Worm (Caenorhabditis elegans) whole organism, young adult: ENCODE results near the gene casy-1.

ENCODE experiments used
- C17E4.6 ChIP-seq: fragments of 200-800 bp; sonication (Bioruptor generic); IDR thresholded peaks from 2 replicates; pipeline ENCODE4 v1.3.6; 2022; ENCODE audit warnings: missing genetic modification reagents, missing genetic modification characterization, missing compliant biosample characterization
- D2030.7 ChIP-seq: fragments of 200-800 bp; sonication (Bioruptor generic); IDR thresholded peaks from 2 replicates; pipeline ENCODE4 v1.3.6; 2022; ENCODE audit warnings: missing genetic modification reagents, missing genetic modification characterization, missing compliant biosample characterization
- F57C9.4 ChIP-seq: sonication (generic microtip); optimal IDR thresholded peaks from 2 replicates; lab custom pipeline; 2017; ENCODE audit warnings: mild to moderate bottlenecking, missing genetic modification characterization, missing compliant biosample characterization
- T07F8.4 ChIP-seq: sonication (generic microtip); optimal IDR thresholded peaks from 2 replicates; lab custom pipeline; 2016; ENCODE audit warnings: mild to moderate bottlenecking, missing genetic modification characterization, moderate library complexity, missing compliant biosample characterization
- Y79H2A.3 ChIP-seq: fragments of 200-800 bp; sonication (Bioruptor generic); conservative IDR thresholded peaks from 2 replicates; pipeline ENCODE4 v1.3.6; 2022; ENCODE audit warnings: missing genetic modification reagents, missing genetic modification characterization, missing compliant biosample characterization
- bed-1 ChIP-seq: fragments of 200-800 bp; sonication (Bioruptor generic); IDR thresholded peaks from 2 replicates; pipeline ENCODE4 v1.3.6; 2022; ENCODE audit warnings: missing genetic modification reagents, missing genetic modification characterization, missing compliant biosample characterization
- cebp-1 ChIP-seq, 2 experiments: fragments of 200-800 bp in 1 of 2; sonication (Bioruptor generic) in 1 of 2; sonication (generic microtip) in 1 of 2; IDR thresholded peaks in 1 of 2; optimal IDR thresholded peaks in 1 of 2; 2 replicates each; pipeline versions ENCODE4 v1.3.6 to Lab custom; 2017 to 2022; ENCODE audit warnings: missing compliant biosample characterization in 2 of 2, missing genetic modification characterization in 2 of 2, mild to moderate bottlenecking in 1 of 2, missing genetic modification reagents in 1 of 2, moderate library complexity in 1 of 2
- dox-1 ChIP-seq: fragments of 200-800 bp; sonication (Bioruptor generic); IDR thresholded peaks from 2 replicates; pipeline ENCODE4 v1.3.6; 2022; ENCODE audit warnings: missing genetic modification reagents, missing genetic modification characterization, missing compliant biosample characterization
- dpff-1 ChIP-seq: sonication (generic microtip); optimal IDR thresholded peaks from 2 replicates; lab custom pipeline; 2017; ENCODE audit warnings: mild to moderate bottlenecking, missing genetic modification characterization, missing compliant biosample characterization
- egrh-3 ChIP-seq: fragments of 200-800 bp; sonication (Bioruptor generic); IDR thresholded peaks from 2 replicates; pipeline ENCODE4 v1.3.6; 2022; ENCODE audit warnings: missing genetic modification reagents, missing genetic modification characterization, missing compliant biosample characterization
- hmg-1.2 ChIP-seq: fragments of 200-800 bp; sonication (Bioruptor generic); IDR thresholded peaks from 2 replicates; pipeline ENCODE4 v1.3.6; 2022; ENCODE audit warnings: missing genetic modification reagents, missing genetic modification characterization, missing compliant biosample characterization
- hmg-20 ChIP-seq: fragments of 200-800 bp; sonication (Bioruptor generic); IDR thresholded peaks from 2 replicates; pipeline ENCODE4 v1.3.6; 2022; ENCODE audit warnings: missing genetic modification reagents, missing genetic modification characterization, missing compliant biosample characterization
- lag-1 ChIP-seq: fragments of 200-800 bp; sonication (Bioruptor generic); IDR thresholded peaks from 2 replicates; pipeline ENCODE4 v1.3.6; 2022; ENCODE audit warnings: missing genetic modification reagents, missing genetic modification characterization, missing compliant biosample characterization
- let-607 ChIP-seq, 2 experiments: fragments of 200-800 bp in 1 of 2; sonication (Bioruptor generic) in 1 of 2; sonication (generic microtip) in 1 of 2; optimal IDR thresholded peaks; 2 replicates each; lab custom pipeline; 2016 to 2018; ENCODE audit warnings: mild to moderate bottlenecking in 2 of 2, missing compliant biosample characterization in 2 of 2, missing genetic modification characterization in 2 of 2, moderate library complexity in 2 of 2, missing genotype in 1 of 2
- lin-35 ChIP-seq, 3 experiments: fragments of 150-350 bp in 2 of 3; sonication (generic microtip) in 1 of 3; optimal IDR thresholded peaks; 2 replicates each; lab custom pipeline; 2014 to 2018; ENCODE audit warnings: missing biosample characterization in 3 of 3, missing genetic modification characterization in 3 of 3, missing genetic modification reagents in 3 of 3
- nfya-2 ChIP-seq: fragments of 200-800 bp; sonication (Bioruptor generic); IDR thresholded peaks from 2 replicates; pipeline ENCODE4 v1.3.6; 2022; ENCODE audit warnings: missing genetic modification reagents, missing genetic modification characterization, missing compliant biosample characterization
- nhr-120 ChIP-seq: fragments of 200-800 bp; sonication (Bioruptor generic); IDR thresholded peaks from 2 replicates; pipeline ENCODE4 v1.3.6; 2022; ENCODE audit warnings: missing genetic modification characterization, missing compliant biosample characterization
- nhr-179 ChIP-seq: sonication (generic microtip); optimal IDR thresholded peaks from 2 replicates; lab custom pipeline; 2016; ENCODE audit warnings: mild to moderate bottlenecking, missing genetic modification characterization, missing compliant biosample characterization
- nhr-80 ChIP-seq: sonication (generic microtip); optimal IDR thresholded peaks from 2 replicates; lab custom pipeline; 2016; ENCODE audit warnings: missing genetic modification characterization, missing compliant biosample characterization
- rec-8 ChIP-seq, 2 experiments: sonication (generic microtip); optimal IDR thresholded peaks; 2 replicates each; lab custom pipeline; 2016; ENCODE audit warnings: mild to moderate bottlenecking in 2 of 2, missing genetic modification characterization in 2 of 2, missing genetic modification reagents in 2 of 2, missing genotype in 2 of 2, missing biosample characterization in 1 of 2, missing compliant biosample characterization in 1 of 2, moderate library complexity in 1 of 2
- repo-1 ChIP-seq: sonication (generic microtip); optimal IDR thresholded peaks from 2 replicates; lab custom pipeline; 2017; ENCODE audit warnings: mild to moderate bottlenecking, missing genetic modification characterization, missing compliant biosample characterization
- sdz-38 ChIP-seq: sonication (generic microtip); optimal IDR thresholded peaks from 2 replicates; lab custom pipeline; 2016; ENCODE audit warnings: missing genotype, missing genetic modification characterization, missing compliant biosample characterization
- snpc-1.1 ChIP-seq: sonication (generic microtip); optimal IDR thresholded peaks from 2 replicates; lab custom pipeline; 2017; ENCODE audit warnings: missing genetic modification characterization, mild to moderate bottlenecking, missing compliant biosample characterization, antibody characterized with exemption, moderate library complexity, missing genotype, missing genetic modification reagents; ENCODE audit not compliant: insufficient read depth
- snpc-3.4 ChIP-seq: sonication (generic microtip); optimal IDR thresholded peaks from 2 replicates; lab custom pipeline; 2017; ENCODE audit warnings: missing genetic modification characterization, mild to moderate bottlenecking, missing compliant biosample characterization, antibody characterized with exemption, moderate library complexity, missing genotype, missing genetic modification reagents
- snpc-4 ChIP-seq, 5 experiments: fragments of 150-350 bp in 1 of 5; sonication (generic microtip) in 4 of 5; optimal IDR thresholded peaks; 2 replicates each; lab custom pipeline; 2014 to 2018; ENCODE audit warnings: missing genetic modification characterization in 5 of 5, missing biosample characterization in 3 of 5, antibody characterized with exemption in 2 of 5, mild to moderate bottlenecking in 2 of 5, missing compliant biosample characterization in 2 of 5, missing genotype in 2 of 5, moderate library complexity in 2 of 5, missing genetic modification reagents in 1 of 5
- tlf-1 ChIP-seq: fragments of 200-800 bp; sonication (Bioruptor generic); optimal IDR thresholded peaks from 2 replicates; lab custom pipeline; 2018; ENCODE audit warnings: mild to moderate bottlenecking, missing genetic modification characterization, missing compliant biosample characterization
- unc-130 ChIP-seq: sonication (generic microtip); optimal IDR thresholded peaks from 2 replicates; lab custom pipeline; 2016; ENCODE audit warnings: missing genetic modification reagents, missing genetic modification characterization, missing compliant biosample characterization
- xnd-1 ChIP-seq: sonication (generic microtip); optimal IDR thresholded peaks from 2 replicates; lab custom pipeline; 2016; ENCODE audit warnings: missing genotype, missing genetic modification reagents, missing genetic modification characterization, missing compliant biosample characterization
- zfh-2 ChIP-seq: fragments of 200-800 bp; sonication (Bioruptor generic); conservative IDR thresholded peaks from 2 replicates; pipeline ENCODE4 v1.3.6; 2022; ENCODE audit warnings: missing genetic modification reagents, missing genetic modification characterization, missing compliant biosample characterization
- ztf-22 ChIP-seq: fragments of 200-800 bp; sonication (Bioruptor generic); optimal IDR thresholded peaks from 2 replicates; lab custom pipeline; 2018; ENCODE audit warnings: mild to moderate bottlenecking, missing genetic modification characterization, moderate library complexity, missing compliant biosample characterization
- ztf-25 ChIP-seq: fragments of 200-800 bp; sonication (Bioruptor generic); IDR thresholded peaks from 2 replicates; pipeline ENCODE4 v1.3.6; 2022; ENCODE audit warnings: missing genetic modification reagents, missing genetic modification characterization, missing compliant biosample characterization
- ztf-6 ChIP-seq: fragments of 200-800 bp; sonication (Bioruptor generic); IDR thresholded peaks from 2 replicates; pipeline ENCODE4 v1.3.6; 2022; ENCODE audit warnings: missing genetic modification reagents, missing genetic modification characterization, missing compliant biosample characterization

casy-1 gene

DNA sequence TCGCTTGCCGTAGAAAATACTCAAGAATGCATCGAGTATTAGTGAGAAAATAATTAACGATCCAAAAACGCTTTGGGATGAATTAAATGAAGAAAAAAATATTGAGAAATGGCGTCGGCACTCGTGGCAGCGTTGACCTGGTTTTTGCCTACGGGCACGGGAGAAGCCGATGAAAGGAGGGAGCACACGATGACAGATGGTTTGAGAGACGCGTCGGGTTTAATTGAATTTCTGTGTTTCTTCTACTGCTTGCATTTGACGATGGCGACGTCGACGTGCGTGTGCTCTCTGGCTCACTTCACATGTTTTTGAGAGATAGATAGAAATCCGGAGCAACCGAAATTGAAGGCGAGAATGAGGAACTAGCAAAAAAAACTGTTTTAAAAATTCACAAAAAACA, 5.8 kb downstream of the casy-1 start:
- TF ChIP-seq snpc-1.1 (tag; lab: Kevin White, UChicago) (no peak), zfh-2 (GFP tag; lab: Robert Waterston, UW) (peak; percentile 50; the same call in 1 of the 2 replicates)

DNA sequence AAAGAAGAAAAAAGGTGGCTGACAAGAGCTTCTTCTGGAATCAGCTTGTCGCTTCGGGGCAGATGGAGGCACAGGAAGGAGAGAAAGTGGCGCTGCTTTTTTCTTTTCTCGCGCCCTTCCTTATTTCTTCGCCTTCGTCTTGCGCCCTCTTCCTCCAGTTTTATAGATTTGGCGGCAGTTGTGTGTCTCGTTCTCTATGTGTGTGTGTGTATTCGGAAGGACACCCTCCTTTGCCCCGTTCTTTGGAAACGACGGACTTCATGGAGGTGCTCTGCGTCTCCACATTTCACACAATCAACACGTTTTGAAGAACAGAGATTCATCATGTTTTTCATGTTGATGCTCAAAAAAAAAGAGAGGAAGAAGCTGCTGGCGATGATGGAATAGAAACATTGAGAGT, 7.8 kb downstream of the casy-1 start:
- no peak for TF ChIP-seq nhr-120 (GFP tag; lab: Robert Waterston, UW)
- no peak for TF ChIP-seq repo-1 (tag; lab: Kevin White, UChicago)
- TF ChIP-seq lag-1 (GFP tag; lab: Robert Waterston, UW), result no peak
- peak; percentile 86 for TF ChIP-seq zfh-2 (GFP tag; lab: Robert Waterston, UW)
- no peak for TF ChIP-seq cebp-1 (GFP tag; IDR thresholded peaks at IDR 0.05; lab: Robert Waterston, UW)
- peak; percentile 27 for TF ChIP-seq cebp-1 (tag; optimal IDR thresholded peaks at IDR 0.05; lab: Kevin White, UChicago)
- TF ChIP-seq tlf-1 (GFP tag; lab: Kevin White, UChicago), result no peak
- TF ChIP-seq dox-1 (GFP tag; lab: Robert Waterston, UW), result 0 out of 2 replicates have a peak, but pooled peaks have one; percentile 26
- TF ChIP-seq snpc-4 (GFP tag; optimal IDR thresholded peaks at IDR 0.05; lab: Kevin White, UChicago), result no peak
- peak in 1 of 4 experiments; percentile 5 for TF ChIP-seq snpc-4 (tag; optimal IDR thresholded peaks at IDR 0.05; lab: Kevin White, UChicago)
- peak; percentile 25; the same call in 1 of the 2 replicates for TF ChIP-seq hmg-1.2 (GFP tag; lab: Robert Waterston, UW)
- no peak for TF ChIP-seq snpc-3.4 (tag; lab: Kevin White, UChicago)
- no peak for TF ChIP-seq rec-8 (tag; optimal IDR thresholded peaks at IDR 0.05; lab: Kevin White, UChicago)

DNA sequence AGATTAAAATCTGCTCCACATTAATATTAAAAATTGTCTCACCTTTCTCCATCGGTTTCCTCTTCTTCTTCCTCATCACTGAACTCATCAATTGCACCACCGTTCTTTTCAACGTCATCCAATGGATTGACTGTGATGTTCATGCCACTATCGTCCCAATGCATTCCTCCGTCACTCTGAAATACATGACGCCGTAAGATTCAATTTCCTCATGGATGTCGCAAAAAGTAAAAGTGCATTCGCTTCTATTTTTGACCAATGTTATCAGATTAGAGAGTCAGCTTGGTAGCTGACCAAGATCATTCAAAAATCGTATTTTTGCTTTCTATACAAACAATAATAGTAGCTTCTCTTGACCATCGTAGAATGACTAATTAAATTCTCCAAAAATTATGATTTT, 10.0 kb downstream of the casy-1 start:
- TF ChIP-seq unc-130 (GFP tag; lab: Kevin White, UChicago) (no peak), hmg-20 (GFP tag; lab: Robert Waterston, UW) (no peak), xnd-1 (tag; lab: Kevin White, UChicago) (no peak), Y79H2A.3 (no peak), ztf-25 (no peak), bed-1 (no peak), ztf-22 (GFP tag; lab: Kevin White, UChicago) (no peak), sdz-38 (no peak), nhr-179 (tag; lab: Kevin White, UChicago) (no peak), nfya-2 (no peak), ztf-6 (GFP tag; lab: Robert Waterston, UW) (no peak), dpff-1 (tag; lab: Kevin White, UChicago) (no peak), D2030.7 (no peak), nhr-80 (no peak), C17E4.6 (GFP tag; lab: Robert Waterston, UW) (no peak), T07F8.4 (tag; lab: Kevin White, UChicago) (no peak), egrh-3 (no peak), F57C9.4 (tag; lab: Kevin White, UChicago) (no peak)

DNA sequence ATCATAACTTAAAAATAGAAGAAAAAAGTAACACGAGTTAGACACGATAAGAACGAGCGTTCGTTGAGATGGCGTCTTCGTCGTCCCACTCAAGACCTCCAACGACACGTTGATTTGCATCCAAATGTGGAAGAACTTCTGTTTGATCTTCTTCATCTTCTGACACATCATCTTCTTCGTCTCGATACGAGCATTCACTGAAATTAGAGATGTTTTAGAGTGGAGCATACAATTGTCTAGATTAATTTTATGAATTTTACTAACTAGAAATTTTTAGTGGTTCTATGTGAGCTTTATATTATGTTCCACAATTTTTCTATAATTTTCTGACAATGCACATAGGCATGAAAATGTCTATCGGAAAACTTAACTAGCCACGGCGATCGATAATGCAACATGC, 10.7 kb downstream of the casy-1 start:
- TF ChIP-seq let-607 (tag; optimal IDR thresholded peaks at IDR 0.05; lab: Kevin White, UChicago), result no peak
- TF ChIP-seq lin-35 (GFP tag; optimal IDR thresholded peaks at IDR 0.05; lab: Kevin White, UChicago), result no peak
